Worm (Caenorhabditis elegans) whole organism, L4 larva: ENCODE results near the gene ZK899.1.

ENCODE experiments used
- F10B5.3 ChIP-seq: sonication (generic microtip); optimal IDR thresholded peaks from 2 replicates; lab custom pipeline; 2016; ENCODE audit warnings: mild to moderate bottlenecking, missing genetic modification characterization, missing compliant biosample characterization
- F37D6.2 ChIP-seq: sonication (generic microtip); optimal IDR thresholded peaks from 2 replicates; lab custom pipeline; 2016; ENCODE audit warnings: mild to moderate bottlenecking, missing genetic modification characterization, missing compliant biosample characterization
- F44E2.7 ChIP-seq: fragments of 200-800 bp; sonication (Bioruptor generic); IDR thresholded peaks from 2 replicates; pipeline ENCODE4 v2.1.2; 2022; ENCODE audit warnings: missing genetic modification characterization, missing compliant biosample characterization
- R02D3.7 ChIP-seq: fragments of 150-350 bp; sonication (generic microtip); optimal IDR thresholded peaks from 3 replicates; lab custom pipeline; 2014; ENCODE audit warnings: missing biosample characterization, missing genetic modification characterization
- Y48G9A.11 ChIP-seq: fragments of 200-800 bp; sonication (Bioruptor generic); IDR thresholded peaks from 2 replicates; pipeline ENCODE4 v1.3.6; 2022; ENCODE audit warnings: missing genetic modification reagents, missing genetic modification characterization, missing compliant biosample characterization
- Y5F2A.4 ChIP-seq: fragments of 200-800 bp; sonication (Bioruptor generic); optimal IDR thresholded peaks from 2 replicates; lab custom pipeline; 2018; ENCODE audit warnings: mild to moderate bottlenecking, missing genetic modification characterization, missing compliant biosample characterization
- Y75B8A.6 ChIP-seq: fragments of 200-800 bp; sonication (Bioruptor generic); IDR thresholded peaks from 2 replicates; pipeline ENCODE4 v1.3.6; 2022; ENCODE audit warnings: missing genetic modification reagents, missing genetic modification characterization, missing compliant biosample characterization
- aly-2 ChIP-seq: sonication (generic microtip); optimal IDR thresholded peaks from 2 replicates; lab custom pipeline; 2018; ENCODE audit warnings: missing biosample characterization, missing genetic modification characterization
- ama-1 ChIP-seq: fragments of 150-350 bp; optimal IDR thresholded peaks from 2 replicates; lab custom pipeline; 2014; ENCODE audit warnings: inconsistent platforms, mixed read lengths
- arid-1 ChIP-seq: fragments of 200-800 bp; sonication (Bioruptor generic); conservative IDR thresholded peaks from 2 replicates; pipeline ENCODE4 v1.3.6; 2022; ENCODE audit warnings: missing genetic modification reagents, missing genetic modification characterization, missing compliant biosample characterization
- ceh-20 ChIP-seq: fragments of 200-800 bp; sonication (Bioruptor generic); IDR thresholded peaks from 2 replicates; pipeline ENCODE4 v1.3.6; 2022; ENCODE audit warnings: missing genetic modification reagents, missing genetic modification characterization, missing compliant biosample characterization
- ceh-28 ChIP-seq: fragments of 150-350 bp; optimal IDR thresholded peaks from 2 replicates; lab custom pipeline; 2014; ENCODE audit warnings: missing biosample characterization, missing genetic modification reagents, missing genetic modification characterization
- ceh-44 ChIP-seq: fragments of 200-800 bp; sonication (Bioruptor generic); IDR thresholded peaks from 2 replicates; pipeline ENCODE4 v1.3.6; 2022; ENCODE audit warnings: missing genetic modification reagents, missing genetic modification characterization, missing compliant biosample characterization
- ceh-82 ChIP-seq: sonication (generic microtip); optimal IDR thresholded peaks from 2 replicates; lab custom pipeline; 2017; ENCODE audit warnings: missing biosample characterization, missing genetic modification characterization
- ctbp-1 ChIP-seq: fragments of 200-800 bp; sonication (Bioruptor generic); IDR thresholded peaks from 2 replicates; pipeline ENCODE4 v1.3.6; 2022; ENCODE audit warnings: missing genetic modification reagents, missing genetic modification characterization, missing compliant biosample characterization
- daf-19 ChIP-seq: fragments of 200-800 bp; sonication (Bioruptor generic); conservative IDR thresholded peaks from 2 replicates; pipeline ENCODE4 v1.3.6; 2022; ENCODE audit warnings: missing genetic modification characterization, missing compliant biosample characterization
- daf-8 ChIP-seq: fragments of 200-800 bp; sonication (Bioruptor generic); IDR thresholded peaks from 2 replicates; pipeline ENCODE4 v1.3.6; 2022; ENCODE audit warnings: missing genetic modification characterization, missing compliant biosample characterization
- dmd-8 ChIP-seq: fragments of 200-800 bp; sonication (Bioruptor generic); IDR thresholded peaks from 2 replicates; pipeline ENCODE4 v1.3.6; 2022; ENCODE audit warnings: missing genetic modification characterization, missing compliant biosample characterization
- dmd-9 ChIP-seq: fragments of 200-800 bp; sonication (Bioruptor generic); IDR thresholded peaks from 2 replicates; pipeline ENCODE4 v1.3.6; 2022; ENCODE audit warnings: missing genetic modification reagents, missing genetic modification characterization, missing compliant biosample characterization
- dpl-1 ChIP-seq: fragments of 150-350 bp; optimal IDR thresholded peaks from 2 replicates; lab custom pipeline; 2014; ENCODE audit warnings: missing biosample characterization, missing genetic modification reagents, missing genetic modification characterization
- duxl-1 ChIP-seq: sonication (generic microtip); optimal IDR thresholded peaks from 2 replicates; lab custom pipeline; 2016; ENCODE audit warnings: mild to moderate bottlenecking, missing genetic modification characterization, moderate library complexity, missing compliant biosample characterization; ENCODE audit not compliant: poor library complexity
- egl-27 ChIP-seq: sonication (generic microtip); optimal IDR thresholded peaks from 3 replicates; lab custom pipeline; 2017; ENCODE audit warnings: missing biosample characterization, missing genetic modification reagents, missing genetic modification characterization
- hmg-1.1 ChIP-seq: fragments of 200-800 bp; sonication (Bioruptor generic); IDR thresholded peaks from 2 replicates; pipeline ENCODE4 v1.3.6; 2022; ENCODE audit warnings: missing genetic modification reagents, missing genetic modification characterization, missing compliant biosample characterization
- lin-13 ChIP-seq: fragments of 150-350 bp; optimal IDR thresholded peaks from 2 replicates; lab custom pipeline; 2014; ENCODE audit warnings: missing biosample characterization, missing genetic modification reagents, missing genetic modification characterization
- lin-38 ChIP-seq: fragments of 200-800 bp; sonication (Bioruptor generic); IDR thresholded peaks from 2 replicates; pipeline ENCODE4 v1.3.6; 2022; ENCODE audit warnings: missing genetic modification reagents, missing genetic modification characterization, missing compliant biosample characterization
- lir-3 ChIP-seq: sonication (generic microtip); optimal IDR thresholded peaks from 2 replicates; lab custom pipeline; 2016; ENCODE audit warnings: mild to moderate bottlenecking, missing genetic modification characterization, missing compliant biosample characterization
- lsy-2 ChIP-seq, 2 experiments: fragments of 150-350 bp in 1 of 2; sonication (generic microtip) in 1 of 2; optimal IDR thresholded peaks; 2 replicates each; lab custom pipeline; 2014 to 2017; ENCODE audit warnings: missing biosample characterization in 2 of 2, missing genetic modification characterization in 2 of 2
- madf-9 ChIP-seq: fragments of 200-800 bp; sonication (Bioruptor generic); conservative IDR thresholded peaks from 2 replicates; pipeline ENCODE4 v1.3.6; 2022; ENCODE audit warnings: missing genetic modification reagents, missing genetic modification characterization, missing compliant biosample characterization
- mdl-1 ChIP-seq, 2 experiments: fragments of 150-350 bp in 1 of 2; sonication (generic microtip) in 1 of 2; optimal IDR thresholded peaks; 2 replicates each; lab custom pipeline; 2014 to 2017; ENCODE audit warnings: missing biosample characterization in 2 of 2, missing genetic modification characterization in 2 of 2
- mep-1 ChIP-seq: fragments of 150-350 bp; sonication (generic microtip); optimal IDR thresholded peaks from 3 replicates; lab custom pipeline; 2014; ENCODE audit warnings: missing biosample characterization, missing genetic modification characterization
- mxl-2 ChIP-seq: fragments of 200-800 bp; sonication (Bioruptor generic); conservative IDR thresholded peaks from 2 replicates; pipeline ENCODE4 v1.3.6; 2022; ENCODE audit warnings: missing genetic modification reagents, missing genetic modification characterization, missing compliant biosample characterization
- nhr-10 ChIP-seq: fragments of 150-350 bp; optimal IDR thresholded peaks from 2 replicates; lab custom pipeline; 2014; ENCODE audit warnings: missing biosample characterization, missing genetic modification characterization
- nhr-111 ChIP-seq: fragments of 200-800 bp; sonication (Bioruptor generic); optimal IDR thresholded peaks from 2 replicates; lab custom pipeline; 2018; ENCODE audit warnings: mild to moderate bottlenecking, missing genetic modification characterization, missing compliant biosample characterization
- nhr-25 ChIP-seq: sonication (generic microtip); optimal IDR thresholded peaks from 2 replicates; lab custom pipeline; 2017; ENCODE audit warnings: missing genetic modification characterization, mild to moderate bottlenecking, missing compliant biosample characterization, antibody characterized with exemption, moderate library complexity, borderline replicate concordance; ENCODE audit not compliant: insufficient read depth
- nhr-41 ChIP-seq: fragments of 200-800 bp; sonication (Bioruptor generic); IDR thresholded peaks from 2 replicates; pipeline ENCODE4 v1.3.6; 2022; ENCODE audit warnings: missing genetic modification reagents, missing genetic modification characterization, missing compliant biosample characterization
- pha-4 ChIP-seq, 2 experiments: fragments of 150-350 bp in 1 of 2; fragments of 200-800 bp in 1 of 2; sonication (Bioruptor generic) in 1 of 2; IDR thresholded peaks in 1 of 2; optimal IDR thresholded peaks in 1 of 2; 2 replicates each; pipeline versions ENCODE4 v1.3.6 to Lab custom; 2014 to 2022; ENCODE audit warnings: missing genetic modification characterization in 2 of 2, missing genetic modification reagents in 2 of 2, missing biosample characterization in 1 of 2, missing compliant biosample characterization in 1 of 2
- pqm-1 ChIP-seq: sonication (generic microtip); optimal IDR thresholded peaks from 2 replicates; lab custom pipeline; 2017; ENCODE audit warnings: missing biosample characterization, missing genetic modification characterization
- rbr-2 ChIP-seq: sonication (generic microtip); optimal IDR thresholded peaks from 2 replicates; lab custom pipeline; 2016; ENCODE audit warnings: missing genotype, missing genetic modification characterization, missing compliant biosample characterization
- saeg-2 ChIP-seq: fragments of 200-800 bp; sonication (Bioruptor generic); IDR thresholded peaks from 2 replicates; pipeline ENCODE4 v1.3.6; 2022; ENCODE audit warnings: missing genetic modification reagents, missing genetic modification characterization, missing compliant biosample characterization
- sdz-12 ChIP-seq: fragments of 200-800 bp; sonication (Bioruptor generic); optimal IDR thresholded peaks from 2 replicates; lab custom pipeline; 2018; ENCODE audit warnings: mild to moderate bottlenecking, missing genetic modification characterization, missing compliant biosample characterization
- set-16 ChIP-seq: fragments of 200-800 bp; sonication (Bioruptor generic); IDR thresholded peaks from 2 replicates; pipeline ENCODE4 v1.3.6; 2022; ENCODE audit warnings: missing genetic modification reagents, missing genetic modification characterization, missing compliant biosample characterization
- snpc-4 ChIP-seq: fragments of 150-350 bp; optimal IDR thresholded peaks from 2 replicates; lab custom pipeline; 2014; ENCODE audit warnings: missing biosample characterization, missing genetic modification characterization
- spr-1 ChIP-seq: sonication (generic microtip); optimal IDR thresholded peaks from 2 replicates; lab custom pipeline; 2016; ENCODE audit warnings: mild to moderate bottlenecking, missing genetic modification characterization, missing compliant biosample characterization
- tag-97 ChIP-seq: fragments of 200-800 bp; sonication (Bioruptor generic); IDR thresholded peaks from 2 replicates; pipeline ENCODE4 v1.3.6; 2022; ENCODE audit warnings: missing genetic modification characterization, missing compliant biosample characterization
- tra-1 ChIP-seq: fragments of 200-800 bp; sonication (Bioruptor generic); IDR thresholded peaks from 2 replicates; pipeline ENCODE4 v1.3.6; 2022; ENCODE audit warnings: missing genetic modification reagents, missing genetic modification characterization, missing compliant biosample characterization
- unc-130 ChIP-seq: sonication (generic microtip); optimal IDR thresholded peaks from 2 replicates; lab custom pipeline; 2016; ENCODE audit warnings: missing genetic modification reagents, missing genetic modification characterization, missing compliant biosample characterization
- unc-39 ChIP-seq: sonication (generic microtip); optimal IDR thresholded peaks from 2 replicates; lab custom pipeline; 2017; ENCODE audit warnings: missing biosample characterization, missing genetic modification characterization
- zag-1 ChIP-seq: fragments of 150-350 bp; optimal IDR thresholded peaks from 2 replicates; lab custom pipeline; 2014; ENCODE audit warnings: missing biosample characterization, missing genetic modification characterization
- zfp-2 ChIP-seq: sonication (generic microtip); optimal IDR thresholded peaks from 2 replicates; lab custom pipeline; 2016; ENCODE audit warnings: mild to moderate bottlenecking, missing genetic modification characterization, missing compliant biosample characterization
- zip-2 ChIP-seq: fragments of 150-350 bp; optimal IDR thresholded peaks from 2 replicates; lab custom pipeline; 2014; ENCODE audit warnings: missing biosample characterization, missing genetic modification characterization

Gene ZK899.1

DNA sequence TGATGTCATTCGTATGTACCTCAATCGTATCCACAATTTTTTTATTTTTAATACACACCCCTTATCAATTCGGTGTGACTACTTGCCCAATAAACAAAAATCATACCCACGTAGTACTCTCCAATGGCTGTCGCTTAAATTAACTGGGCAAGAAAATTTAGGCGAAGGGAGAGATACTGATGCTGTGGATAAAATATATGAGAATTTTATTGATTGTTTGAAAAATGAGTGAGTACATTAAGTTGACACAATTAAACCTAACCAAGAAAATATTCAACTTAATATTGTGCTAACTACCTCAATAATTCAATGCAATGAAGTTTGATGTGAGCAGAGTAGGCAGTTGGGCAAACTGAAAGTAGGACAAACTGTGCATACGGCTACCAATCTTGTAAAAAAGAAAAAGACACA, 19.3 kb downstream of the ZK899.1 start (continued):
- TF ChIP-seq nhr-111 (GFP tag; lab: Kevin White, UChicago) (peak; percentile 3), mep-1 (tag; lab: Kevin White, UChicago) (peak; percentile 100), F37D6.2 (peak; percentile 99), lin-38 (GFP tag; lab: Robert Waterston, UW) (peak; percentile 88), spr-1 (tag; lab: Kevin White, UChicago) (peak; percentile 98), hmg-1.1 (peak; percentile 100), mxl-2 (GFP tag; lab: Robert Waterston, UW) (peak; percentile 88), F10B5.3 (tag; lab: Kevin White, UChicago) (peak; percentile 96), nhr-10 (tag; lab: Kevin White, UChicago) (peak; percentile 100), daf-19 (GFP tag; lab: Robert Waterston, UW) (peak; percentile 98), zag-1 (tag; lab: Kevin White, UChicago) (peak; percentile 98), nhr-41 (GFP tag; lab: Robert Waterston, UW) (peak; percentile 75), unc-130 (GFP tag; lab: Kevin White, UChicago) (peak; percentile 1), Y5F2A.4 (GFP tag; lab: Kevin White, UChicago) (peak; percentile 95), Y75B8A.6 (peak; percentile 78; the same call in 1 of the 2 replicates), dmd-9 (GFP tag; lab: Robert Waterston, UW) (peak; percentile 92), mdl-1 (tag; optimal IDR thresholded peaks at IDR 0.05; lab: Kevin White, UChicago) (peak; percentile 96), ctbp-1 (GFP tag; lab: Robert Waterston, UW) (peak; percentile 98), ceh-44 (GFP tag; lab: Robert Waterston, UW) (peak; percentile 59; the same call in 1 of the 2 replicates), lir-3 (tag; lab: Kevin White, UChicago) (peak; percentile 95), madf-9 (peak; percentile 98), daf-8 (GFP tag; lab: Robert Waterston, UW) (0 out of 2 replicates have a peak, but pooled peaks have one; percentile 76), aly-2 (tag; lab: Kevin White, UChicago) (peak; percentile 35), duxl-1 (tag; lab: Kevin White, UChicago) (peak; percentile 99), F44E2.7 (GFP tag; lab: Robert Waterston, UW) (no peak), lin-13 (GFP tag; lab: Kevin White, UChicago) (peak; percentile 98), tag-97 (peak; percentile 92; the same call in 1 of the 2 replicates), rbr-2 (tag; lab: Kevin White, UChicago) (peak; percentile 99), ceh-82 (tag; lab: Kevin White, UChicago) (peak; percentile 82), ceh-20 (GFP tag; lab: Robert Waterston, UW) (peak; percentile 98), dmd-8 (GFP tag; lab: Robert Waterston, UW) (peak; percentile 66; the same call in 1 of the 2 replicates), egl-27 (tag; lab: Kevin White, UChicago) (peak; percentile 73), pha-4 (GFP tag; IDR thresholded peaks at IDR 0.05; lab: Robert Waterston, UW) (peak; percentile 97), pha-4 (tag; optimal IDR thresholded peaks at IDR 0.05; lab: Kevin White, UChicago) (peak; percentile 99), lsy-2 (tag; optimal IDR thresholded peaks at IDR 0.05; lab: Kevin White, UChicago) (peak; percentile 94 to 98), sdz-12 (GFP tag; lab: Kevin White, UChicago) (peak; percentile 1), arid-1 (GFP tag; lab: Robert Waterston, UW) (peak; percentile 90), R02D3.7 (tag; lab: Kevin White, UChicago) (no peak), dpl-1 (GFP tag; lab: Kevin White, UChicago) (peak; percentile 75), zfp-2 (tag; lab: Kevin White, UChicago) (peak; percentile 89), snpc-4 (tag; lab: Kevin White, UChicago) (no peak), ama-1 (lab: Kevin White, UChicago) (no peak), Y48G9A.11 (peak; percentile 71), zip-2 (tag; lab: Kevin White, UChicago) (peak; percentile 98), nhr-25 (tag; lab: Kevin White, UChicago) (peak; percentile 98), set-16 (GFP tag; lab: Robert Waterston, UW) (no peak), ceh-28 (tag; lab: Kevin White, UChicago) (peak; percentile 97), unc-39 (tag; lab: Kevin White, UChicago) (peak; percentile 98), tra-1 (GFP tag; lab: Robert Waterston, UW) (peak; percentile 98), saeg-2 (GFP tag; lab: Robert Waterston, UW) (peak; percentile 97), pqm-1 (tag; lab: Kevin White, UChicago) (peak; percentile 69)
